Worm (Caenorhabditis elegans) whole organism, L3 larva: ENCODE results near the gene ceh-79.

Source experiments
- mdl-1 ChIP-seq: fragments of 150-350 bp; optimal IDR thresholded peaks from 2 replicates; lab custom pipeline; 2014; ENCODE audit warnings: missing biosample characterization, missing genetic modification characterization
- nhr-12 ChIP-seq: fragments of 150-350 bp; optimal IDR thresholded peaks from 2 replicates; lab custom pipeline; 2014; ENCODE audit warnings: missing biosample characterization, missing genetic modification characterization

ce11 chrV:13297220-13297619 is 4.4 kb upstream of the ceh-79 start, which contains the start of gene C26E1.1:
- TF ChIP-seq nhr-12 (tag; lab: Kevin White, UChicago), result no peak
- no peak for TF ChIP-seq mdl-1 (tag; lab: Kevin White, UChicago)
